Fruit fly (Drosophila melanogaster): ENCODE measurements around the gene Nbr.
A peak's percentile ranks its signal among the peaks of the same experiment; 100 is the strongest.

The Nbr gene

DNA sequence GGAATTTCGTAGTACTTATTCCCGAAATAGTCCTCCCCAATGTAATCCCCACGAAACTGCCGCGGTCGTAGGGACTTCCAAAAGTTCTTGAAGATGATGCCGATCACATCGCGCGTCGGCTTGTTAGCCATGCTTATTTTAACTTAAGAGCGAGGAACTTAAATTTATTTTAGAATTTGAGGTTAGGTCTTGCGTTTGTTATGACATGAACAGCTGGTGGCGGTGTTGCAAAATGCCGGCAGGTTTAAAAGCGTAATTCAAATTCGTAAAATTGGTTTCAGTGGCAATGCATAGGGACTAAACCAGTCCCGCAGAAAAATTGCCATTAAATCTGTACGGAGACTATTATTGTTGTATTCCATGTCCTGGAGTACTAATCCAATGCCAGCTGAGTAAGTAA lies 3.5 kb upstream of the Nbr start (continued):
- TF ChIP-seq Jarid2 (GFP tag; optimal IDR thresholded peaks at IDR 0.05) (no peak), gem (tag; optimal IDR thresholded peaks at IDR 0.05) (no peak), CG11093 (GFP tag; IDR thresholded peaks at IDR 0.05) (no peak), kay (GFP tag; optimal IDR thresholded peaks at IDR 0.05) (no peak), CG3281 (GFP tag; optimal IDR thresholded peaks at IDR 0.05) (no peak), yki (optimal IDR thresholded peaks at IDR 0.05) (no peak), Fer2 (tag; optimal IDR thresholded peaks at IDR 0.05) (no peak), CG10147 (GFP tag; optimal IDR thresholded peaks at IDR 0.05) (no peak), CG17568 (GFP tag; optimal IDR thresholded peaks at IDR 0.05) (no peak), CG8478 (optimal IDR thresholded peaks at IDR 0.05) (no peak), CG17186 (GFP tag; optimal IDR thresholded peaks at IDR 0.05) (no peak), CG7839 (tag; optimal IDR thresholded peaks at IDR 0.05) (no peak), p53 (GFP tag; optimal IDR thresholded peaks at IDR 0.05) (no peak), C15 (GFP tag; IDR thresholded peaks at IDR 0.05) (no peak), shn (GFP tag; optimal IDR thresholded peaks at IDR 0.05) (no peak), Fer1 (GFP tag; optimal IDR thresholded peaks at IDR 0.05) (no peak), da (GFP tag; optimal IDR thresholded peaks at IDR 0.05) (no peak), NC2α (GFP tag; optimal IDR thresholded peaks at IDR 0.05) (no peak), zf30C (GFP tag; optimal IDR thresholded peaks at IDR 0.05) (no peak), CG15269 (tag; optimal IDR thresholded peaks at IDR 0.05) (no peak), Max (GFP tag; optimal IDR thresholded peaks at IDR 0.05) (no peak), CG9215 (GFP tag; IDR thresholded peaks at IDR 0.05) (no peak), Med (GFP tag) (peak; percentile 84), repo (GFP tag; optimal IDR thresholded peaks at IDR 0.05) (no peak), CG4617 (GFP tag; optimal IDR thresholded peaks at IDR 0.05; ENCODE audit: borderline replicate concordance) (peak; percentile 27), CG11247 (GFP tag; IDR thresholded peaks at IDR 0.05) (no peak), Bdp1 (GFP tag; optimal IDR thresholded peaks at IDR 0.05) (no peak), CG8944 (GFP tag; optimal IDR thresholded peaks at IDR 0.05) (no peak), CG6654 (GFP tag; optimal IDR thresholded peaks at IDR 0.05) (no peak), Oli (tag; optimal IDR thresholded peaks at IDR 0.05) (no peak), CG3407 (GFP tag; optimal IDR thresholded peaks at IDR 0.05) (no peak), CG3847 (GFP tag; IDR thresholded peaks at IDR 0.05) (peak; percentile 24; the same call in 1 of the 2 replicates), CG13775 (GFP tag; optimal IDR thresholded peaks at IDR 0.05) (no peak), CG13624 (GFP tag; optimal IDR thresholded peaks at IDR 0.05) (peak; percentile 14), dysf (GFP tag; IDR thresholded peaks at IDR 0.05) (no peak), CG17385 (GFP tag; optimal IDR thresholded peaks at IDR 0.05) (peak; percentile 1), CkIIα-i1 (GFP tag; IDR thresholded peaks at IDR 0.05) (no peak), Sin3A (optimal IDR thresholded peaks at IDR 0.05) (peak; percentile 23), Sox100B (GFP tag; optimal IDR thresholded peaks at IDR 0.05) (no peak), oc (tag; optimal IDR thresholded peaks at IDR 0.05) (no peak), CG2712 (tag; optimal IDR thresholded peaks at IDR 0.05) (no peak), CG11723 (GFP tag; optimal IDR thresholded peaks at IDR 0.05) (no peak), seq (GFP tag; IDR thresholded peaks at IDR 0.05) (no peak), jing (GFP tag; optimal IDR thresholded peaks at IDR 0.05) (no peak), CG18764 (GFP tag; optimal IDR thresholded peaks at IDR 0.05) (no peak), CG30431 (GFP tag; optimal IDR thresholded peaks at IDR 0.05) (no peak), CG9817 (tag; optimal IDR thresholded peaks at IDR 0.05) (no peak), wdn (GFP tag; IDR thresholded peaks at IDR 0.05) (no peak), CG18599 (GFP tag; optimal IDR thresholded peaks at IDR 0.05) (no peak), Xbp1 (GFP tag; optimal IDR thresholded peaks at IDR 0.05) (no peak), jumu (GFP tag; optimal IDR thresholded peaks at IDR 0.05) (no peak), NfI (GFP tag; optimal IDR thresholded peaks at IDR 0.05) (no peak), psq (GFP tag; optimal IDR thresholded peaks at IDR 0.05) (no peak)
